Fruit fly (Drosophila melanogaster) whole organism, wandering third instar larva: ENCODE results near the gene CG13928.

Source experiments
- CG32264 ChIP-seq: fragments of 200-800 bp; sonication (Bioruptor generic); optimal IDR thresholded peaks from 2 replicates; lab custom pipeline; 2016; ENCODE audit warnings: missing biosample characterization, missing genetic modification characterization
- CG9705 ChIP-seq: fragments of 200-800 bp; sonication (Bioruptor generic); optimal IDR thresholded peaks from 2 replicates; lab custom pipeline; 2018; ENCODE audit warnings: missing biosample characterization, mild to moderate bottlenecking, missing genetic modification characterization
- CrebA ChIP-seq: fragments of 200-800 bp; sonication (Bioruptor generic); optimal IDR thresholded peaks from 2 replicates; lab custom pipeline; 2016; ENCODE audit warnings: missing biosample characterization, mild to moderate bottlenecking, missing genetic modification characterization, borderline replicate concordance
- Dfd ChIP-seq: fragments of >200 bp; optimal IDR thresholded peaks from 2 replicates; lab custom pipeline; 2017; ENCODE audit warnings: missing biosample characterization, missing genetic modification characterization
- Dif ChIP-seq: fragments of 200-275, 200-300 bp; sonication (Bioruptor generic); optimal IDR thresholded peaks from 2 replicates; lab custom pipeline; 2018; ENCODE audit warnings: missing biosample characterization, missing genetic modification characterization; ENCODE audit not compliant: partially characterized antibody
- HLH106 ChIP-seq: fragments of 200-800 bp; optimal IDR thresholded peaks from 3 replicates; lab custom pipeline; 2019; ENCODE audit warnings: missing biosample characterization, mild to moderate bottlenecking, missing genetic modification characterization, moderate library complexity
- Hnf4 ChIP-seq: fragments of 200-800 bp; sonication (Bioruptor generic); optimal IDR thresholded peaks from 2 replicates; lab custom pipeline; 2016; ENCODE audit warnings: missing biosample characterization, mild to moderate bottlenecking, missing genetic modification characterization
- Hr78 ChIP-seq: fragments of >200 bp; optimal IDR thresholded peaks from 2 replicates; lab custom pipeline; 2017; ENCODE audit warnings: missing biosample characterization, missing genetic modification characterization
- Hr83 ChIP-seq: fragments of 200-300 bp; sonication (Bioruptor generic); optimal IDR thresholded peaks from 2 replicates; lab custom pipeline; 2016; ENCODE audit warnings: missing biosample characterization, mild to moderate bottlenecking, missing genetic modification characterization, moderate library complexity; ENCODE audit not compliant: poor library complexity, severe bottlenecking
- Jra ChIP-seq: sonication (Bioruptor generic); optimal IDR thresholded peaks from 2 replicates; lab custom pipeline; 2016; ENCODE audit warnings: missing biosample characterization, missing genetic modification characterization
- Mio ChIP-seq: sonication (Bioruptor generic); optimal IDR thresholded peaks from 2 replicates; lab custom pipeline; 2016; ENCODE audit warnings: missing biosample characterization, missing genetic modification characterization
- Myc ChIP-seq: fragments of >200 bp; optimal IDR thresholded peaks from 2 replicates; lab custom pipeline; 2017
- N ChIP-seq: fragments of >200 bp; optimal IDR thresholded peaks from 2 replicates; lab custom pipeline; 2018; ENCODE audit warnings: missing biosample characterization, missing external identifiers, missing genetic modification characterization
- Rel ChIP-seq, 2 experiments: fragments of 200-800 bp; sonication (Bioruptor generic) in 1 of 2; optimal IDR thresholded peaks; 2 replicates in 1 of 2; 3 replicates in 1 of 2; lab custom pipeline; 2016 to 2019; ENCODE audit warnings: mild to moderate bottlenecking in 2 of 2, missing biosample characterization in 2 of 2, missing genetic modification characterization in 2 of 2, moderate library complexity in 1 of 2
- Sp1 ChIP-seq: fragments of 200-800 bp; sonication (Bioruptor generic); optimal IDR thresholded peaks from 3 replicates; lab custom pipeline; 2019; ENCODE audit warnings: missing biosample characterization, mild to moderate bottlenecking, missing genetic modification characterization, moderate library complexity
- Vsx2 ChIP-seq: fragments of 200-300, 225-300 bp; sonication (Bioruptor generic); optimal IDR thresholded peaks from 2 replicates; lab custom pipeline; 2018; ENCODE audit warnings: missing biosample characterization, missing genetic modification characterization; ENCODE audit not compliant: partially characterized antibody
- brk ChIP-seq: fragments of 200-800 bp; sonication (Bioruptor generic); optimal IDR thresholded peaks from 2 replicates; lab custom pipeline; 2016; ENCODE audit warnings: missing biosample characterization, mild to moderate bottlenecking, missing genetic modification characterization
- dl ChIP-seq, 2 experiments: fragments of 175-275, 200-275 bp in 1 of 2; fragments of 200-275 bp in 1 of 2; sonication (Bioruptor generic); optimal IDR thresholded peaks; lab custom pipeline; 2018; ENCODE audit warnings: mild to moderate bottlenecking in 2 of 2, missing biosample characterization in 2 of 2, missing genetic modification characterization in 2 of 2, moderate library complexity in 2 of 2; ENCODE audit not compliant: partially characterized antibody in 2 of 2, insufficient read depth in 1 of 2
- dmrt93B ChIP-seq: fragments of 200-800 bp; sonication (Bioruptor generic); optimal IDR thresholded peaks from 2 replicates; lab custom pipeline; 2018; ENCODE audit warnings: missing biosample characterization, mild to moderate bottlenecking, missing genetic modification characterization
- ey ChIP-seq: fragments of 200-800 bp; sonication (Bioruptor generic); optimal IDR thresholded peaks from 2 replicates; lab custom pipeline; 2016; ENCODE audit warnings: missing biosample characterization, missing genetic modification characterization
- fru ChIP-seq: fragments of 200-800 bp; sonication (Bioruptor generic); optimal IDR thresholded peaks from 3 replicates; lab custom pipeline; 2016; ENCODE audit warnings: missing biosample characterization, mild to moderate bottlenecking, missing genetic modification characterization
- h ChIP-seq: fragments of 200-800 bp; sonication (Bioruptor generic); optimal IDR thresholded peaks from 3 replicates; lab custom pipeline; 2016; ENCODE audit warnings: missing biosample characterization, mild to moderate bottlenecking, missing genetic modification characterization
- jim ChIP-seq: fragments of 175-275, 200-325 bp; sonication (Bioruptor generic); optimal IDR thresholded peaks from 2 replicates; lab custom pipeline; 2016; ENCODE audit warnings: missing biosample characterization, mild to moderate bottlenecking, missing genetic modification characterization
- lola ChIP-seq: fragments of >200 bp; optimal IDR thresholded peaks from 2 replicates; lab custom pipeline; 2017; ENCODE audit warnings: missing biosample characterization, missing genetic modification characterization
- pan ChIP-seq: fragments of >200 bp; optimal IDR thresholded peaks from 2 replicates; lab custom pipeline; 2017
- psq ChIP-seq: fragments of 200-800 bp; sonication (Bioruptor generic); optimal IDR thresholded peaks from 3 replicates; lab custom pipeline; 2017; ENCODE audit warnings: missing biosample characterization, mild to moderate bottlenecking, missing genetic modification characterization, moderate library complexity
- rgr ChIP-seq: fragments of 200-800 bp; sonication (Bioruptor generic); optimal IDR thresholded peaks from 3 replicates; lab custom pipeline; 2016; ENCODE audit warnings: missing biosample characterization, mild to moderate bottlenecking, missing genetic modification characterization
- sage ChIP-seq: fragments of 200-800 bp; sonication (Bioruptor generic); optimal IDR thresholded peaks from 2 replicates; lab custom pipeline; 2016; ENCODE audit warnings: missing biosample characterization, mild to moderate bottlenecking, missing genetic modification characterization
- tai ChIP-seq: sonication (Bioruptor generic); optimal IDR thresholded peaks from 2 replicates; lab custom pipeline; 2016; ENCODE audit warnings: missing biosample characterization, missing genetic modification characterization
- usp ChIP-seq: fragments of >200 bp; optimal IDR thresholded peaks from 2 replicates; lab custom pipeline; 2017; ENCODE audit warnings: missing biosample characterization, missing genetic modification characterization
- woc ChIP-seq: sonication (Bioruptor generic); optimal IDR thresholded peaks from 2 replicates; lab custom pipeline; 2016; ENCODE audit warnings: missing biosample characterization, mild to moderate bottlenecking, missing genetic modification characterization

The CG13928 gene

DNA sequence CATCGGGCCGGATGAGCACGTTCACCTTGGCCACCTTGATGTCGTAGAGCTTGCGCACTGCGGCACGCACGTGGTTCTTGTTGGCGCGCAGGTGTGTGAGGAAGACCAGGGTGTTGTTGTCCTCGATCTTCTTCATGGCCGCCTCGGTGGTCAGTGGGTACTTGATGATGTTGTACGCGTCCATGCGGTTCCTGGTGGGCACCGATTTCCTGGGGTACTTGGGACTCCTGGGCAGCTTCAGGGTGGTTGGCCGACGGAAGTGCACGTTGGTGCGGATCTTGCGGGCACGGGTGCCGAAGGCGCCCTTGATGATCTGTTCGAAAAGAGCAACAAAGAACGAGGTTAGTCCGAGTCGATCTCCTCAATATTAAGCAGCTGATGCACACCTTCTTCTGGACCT lies 39.2 kb upstream of the CG13928 start:
- no peak for TF ChIP-seq HLH106 (tag; lab: Kevin White, UChicago)
- no peak for TF ChIP-seq ey (GFP tag; lab: Kevin White, UChicago)
- TF ChIP-seq Rel (GFP tag; optimal IDR thresholded peaks at IDR 0.05; lab: Kevin White, UChicago), result no peak
- no peak for TF ChIP-seq Rel (tag; optimal IDR thresholded peaks at IDR 0.05; lab: Kevin White, UChicago)
- no peak for TF ChIP-seq tai (GFP tag; lab: Kevin White, UChicago)

DNA sequence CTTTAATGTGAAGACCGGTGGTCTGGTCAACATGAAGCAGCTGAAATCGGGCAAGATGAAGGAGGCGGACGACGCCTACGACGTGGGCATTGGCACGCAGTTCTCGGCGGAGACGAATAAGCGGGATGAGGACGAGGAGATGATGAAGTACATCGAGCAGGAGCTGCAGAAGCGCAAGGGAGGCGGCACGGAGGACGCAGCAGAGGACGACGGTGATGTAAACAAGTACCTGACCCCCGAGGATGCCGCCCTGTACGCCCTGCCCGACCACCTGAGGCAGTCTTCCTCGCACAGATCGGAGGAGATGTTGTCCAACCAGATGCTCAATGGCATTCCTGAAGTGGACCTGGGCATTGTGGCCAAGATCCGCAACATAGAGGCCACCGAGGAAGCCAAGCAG lies 37.4 kb upstream of the CG13928 start:
- no peak for TF ChIP-seq Dfd

DNA sequence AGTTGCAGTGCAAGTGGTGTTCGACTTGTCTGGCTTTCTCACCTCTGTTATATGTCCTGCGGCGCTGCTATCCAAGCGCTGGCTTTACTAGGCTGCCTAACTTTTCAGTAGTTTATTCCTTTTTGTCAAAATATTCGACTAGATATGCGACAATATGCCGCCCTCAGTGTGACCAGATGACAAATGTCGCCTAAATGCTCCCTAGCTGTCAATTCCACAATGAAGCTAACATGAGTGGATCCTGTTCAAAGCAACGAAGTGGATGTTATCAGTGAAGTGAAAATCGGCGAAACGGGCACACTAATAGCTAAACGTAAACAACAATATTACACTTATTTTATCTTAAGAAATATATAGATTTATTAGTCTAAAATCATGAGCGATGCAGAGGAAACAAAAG lies 36.7 kb upstream of the CG13928 start, which contains the start of the genes Srrm234 and CG7974:
Gene Srrm234, minus strand, starts transcription at position 189 of the 400 bp plus-strand sequence.
Gene CG7974, plus strand, starts transcription at position 263 of the 400 bp plus-strand sequence.
- no peak for TF ChIP-seq lola (GFP tag; lab: Kevin White, UChicago)
- TF ChIP-seq sage (GFP tag; lab: Kevin White, UChicago), result peak; percentile 1
- no peak for TF ChIP-seq ey (GFP tag; lab: Kevin White, UChicago)

DNA sequence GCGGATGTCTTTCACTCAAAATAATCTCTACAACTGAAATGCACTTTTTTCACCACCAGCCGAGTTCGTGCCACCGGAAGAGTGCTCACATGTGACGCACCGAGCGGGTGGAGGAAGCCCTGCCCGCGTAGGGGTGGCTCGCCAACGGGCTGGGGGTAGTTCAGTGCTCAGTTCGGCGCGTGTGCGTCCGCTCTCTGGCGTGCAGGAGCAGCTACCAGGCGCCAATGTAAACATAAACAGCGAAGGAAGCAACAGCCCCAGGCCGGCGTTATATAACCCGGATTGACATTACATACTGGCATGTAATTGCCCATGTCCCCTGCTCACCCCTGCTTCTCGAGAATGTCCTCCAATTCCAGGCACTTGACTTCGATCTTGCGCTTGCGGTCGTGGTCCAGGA lies 36.0 kb upstream of the CG13928 start:
- TF ChIP-seq N (GFP tag; lab: Kevin White, UChicago) (no peak), Mio (no peak), ey (GFP tag; lab: Kevin White, UChicago) (no peak), lola (GFP tag; lab: Kevin White, UChicago) (no peak), Myc (lab: Kevin White, UChicago) (no peak), Jra (no peak), h (GFP tag; lab: Kevin White, UChicago) (no peak), brk (no peak), Dif (GFP tag; lab: Kevin White, UChicago) (no peak), Hr83 (no peak), Dfd (no peak), CG9705 (GFP tag; lab: Kevin White, UChicago) (no peak), usp (no peak), dmrt93B (GFP tag; lab: Kevin White, UChicago) (no peak), rgr (GFP tag; lab: Kevin White, UChicago) (no peak), CrebA (GFP tag; lab: Kevin White, UChicago) (no peak), jim (GFP tag; lab: Kevin White, UChicago) (no peak)

DNA sequence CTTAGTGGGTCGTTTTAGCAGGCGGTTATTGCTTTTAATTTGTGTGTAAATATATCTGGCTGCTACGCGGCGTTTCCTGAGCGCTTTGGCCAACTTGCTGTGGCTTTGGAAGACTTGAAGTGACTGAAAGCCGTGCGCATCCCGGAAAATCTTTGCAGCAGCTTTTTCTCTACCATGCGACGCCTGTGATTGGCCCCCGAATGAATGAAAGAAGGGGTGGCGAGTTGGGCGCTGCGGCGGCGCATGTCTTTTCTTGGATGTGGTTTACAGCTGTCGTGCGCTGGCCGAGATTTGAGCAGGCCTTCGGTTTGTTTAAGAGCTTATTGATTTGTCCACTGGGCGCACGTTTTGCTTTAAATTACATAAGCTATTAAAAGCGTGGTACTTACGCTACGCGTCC lies 35.4 kb upstream of the CG13928 start:
- TF ChIP-seq brk (no peak), Dif (GFP tag; lab: Kevin White, UChicago) (peak; percentile 31)

DNA sequence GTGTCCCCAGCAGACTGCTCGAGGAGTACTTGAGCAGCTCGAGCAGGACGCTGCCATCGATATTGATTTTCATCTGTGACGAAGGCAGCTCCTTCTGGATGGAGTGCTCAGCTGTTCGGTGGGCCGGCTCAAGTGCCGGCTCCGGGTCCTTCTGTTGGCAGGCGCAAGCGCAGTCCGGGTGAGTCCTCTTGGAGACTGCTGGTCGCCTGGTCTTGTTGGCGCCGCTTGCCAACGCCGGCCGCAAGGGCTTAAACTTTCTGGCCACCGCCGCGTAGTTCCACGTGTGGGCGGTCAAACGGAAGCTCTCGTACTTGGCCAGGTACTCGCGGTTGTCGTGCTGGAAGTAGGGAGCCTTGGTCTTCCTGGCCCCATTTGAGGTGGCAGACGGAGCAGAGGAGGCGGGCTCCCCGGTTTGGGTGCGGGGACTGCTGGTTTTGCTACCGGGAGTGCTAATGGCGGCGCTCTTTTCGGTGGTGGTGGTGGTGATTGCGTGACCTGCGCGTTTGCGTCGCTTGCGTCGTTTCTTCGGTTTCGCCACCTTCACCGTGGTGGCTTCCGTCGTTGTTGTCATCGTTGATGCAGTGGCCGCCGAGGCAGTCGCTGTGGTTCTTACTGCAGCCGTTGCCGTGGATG lies 33.7 kb upstream of the CG13928 start:
- TF ChIP-seq CrebA (GFP tag; lab: Kevin White, UChicago), result no peak
- no peak for TF ChIP-seq Vsx2 (GFP tag; lab: Kevin White, UChicago)
- TF ChIP-seq Dfd, result no peak
- TF ChIP-seq Rel (GFP tag; optimal IDR thresholded peaks at IDR 0.05; lab: Kevin White, UChicago), result no peak
- TF ChIP-seq Rel (tag; optimal IDR thresholded peaks at IDR 0.05; lab: Kevin White, UChicago), result no peak
- TF ChIP-seq woc (GFP tag; lab: Kevin White, UChicago), result no peak
- no peak for TF ChIP-seq dl (GFP tag; optimal IDR thresholded peaks at IDR 0.05; lab: Kevin White, UChicago; ENCODE audit: insufficient read depth in 1 of 2, partially characterized antibody in 2 of 2)

DNA sequence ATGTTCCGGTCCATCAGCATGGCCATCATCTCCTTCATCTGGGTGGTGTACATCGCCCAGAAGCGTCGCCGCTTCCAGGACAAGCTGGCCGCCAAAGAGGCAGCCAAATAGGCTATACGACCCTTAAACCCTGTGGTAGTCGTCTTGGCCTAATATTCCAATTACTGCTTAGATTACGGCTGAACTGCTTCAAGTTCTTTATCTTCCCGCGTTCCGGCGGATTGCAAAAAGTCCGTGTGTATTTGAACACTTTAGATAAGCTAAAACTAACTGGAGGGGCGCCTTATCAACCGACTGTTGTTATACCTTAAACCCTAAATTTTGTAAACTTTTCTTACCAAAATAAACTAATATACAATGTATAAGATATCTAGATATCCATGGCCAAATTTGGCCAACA lies 25.6 kb upstream of the CG13928 start:
- TF ChIP-seq Hr83, result no peak
- no peak for TF ChIP-seq Hr78 (GFP tag; lab: Kevin White, UChicago)
- TF ChIP-seq Sp1 (GFP tag; lab: Kevin White, UChicago), result no peak
- TF ChIP-seq CG32264 (GFP tag; lab: Kevin White, UChicago), result no peak
- no peak for TF ChIP-seq ey (GFP tag; lab: Kevin White, UChicago)
- TF ChIP-seq Hnf4 (GFP tag; lab: Kevin White, UChicago), result no peak
- TF ChIP-seq fru, result no peak
- TF ChIP-seq brk, result no peak
- TF ChIP-seq CG9705 (GFP tag; lab: Kevin White, UChicago), result no peak
- no peak for TF ChIP-seq pan (lab: Kevin White, UChicago)
- TF ChIP-seq psq, result no peak
- TF ChIP-seq Jra, result no peak
